Worm (Caenorhabditis elegans) whole organism, late embryonic: ENCODE data around the gene obr-3.

ENCODE experiments used
- ama-1 ChIP-seq: fragments of 150-350 bp; optimal IDR thresholded peaks from 2 replicates; lab custom pipeline; 2014
- ceh-45 ChIP-seq: fragments of 200-800 bp; sonication (Bioruptor generic); IDR thresholded peaks from 2 replicates; pipeline ENCODE4 v1.3.6; 2022; ENCODE audit warnings: missing genetic modification reagents, missing genetic modification characterization, missing compliant biosample characterization
- ceh-6 ChIP-seq: fragments of 200-800 bp; sonication (Bioruptor generic); optimal IDR thresholded peaks from 2 replicates; lab custom pipeline; 2018; ENCODE audit warnings: mild to moderate bottlenecking, missing genetic modification characterization, missing compliant biosample characterization
- hlh-6 ChIP-seq: sonication (generic microtip); optimal IDR thresholded peaks from 2 replicates; lab custom pipeline; 2016; ENCODE audit warnings: missing genotype, missing genetic modification characterization, missing compliant biosample characterization
- lin-11 ChIP-seq: fragments of 200-800 bp; sonication (Bioruptor generic); optimal IDR thresholded peaks from 2 replicates; lab custom pipeline; 2018; ENCODE audit warnings: mild to moderate bottlenecking, missing genetic modification characterization, missing compliant biosample characterization
- mec-3 ChIP-seq: sonication (generic microtip); optimal IDR thresholded peaks from 2 replicates; lab custom pipeline; 2016; ENCODE audit warnings: borderline replicate concordance, missing genetic modification characterization, missing compliant biosample characterization
- nhr-232 ChIP-seq: sonication (generic microtip); optimal IDR thresholded peaks from 2 replicates; lab custom pipeline; 2016; ENCODE audit warnings: missing genetic modification characterization, missing compliant biosample characterization
- pqm-1 ChIP-seq: sonication (generic microtip); optimal IDR thresholded peaks from 2 replicates; lab custom pipeline; 2016; ENCODE audit warnings: missing genetic modification characterization, missing compliant biosample characterization
- sox-2 ChIP-seq: fragments of 200-800 bp; sonication (Bioruptor generic); IDR thresholded peaks from 2 replicates; pipeline ENCODE4 v1.3.6; 2022; ENCODE audit warnings: missing genetic modification reagents, missing genetic modification characterization, missing compliant biosample characterization
- sox-4 ChIP-seq: sonication (generic microtip); optimal IDR thresholded peaks from 2 replicates; lab custom pipeline; 2017; ENCODE audit warnings: mild to moderate bottlenecking, missing genetic modification characterization, inconsistent platforms, missing compliant biosample characterization
- unc-3 ChIP-seq, 2 experiments: fragments of 200-800 bp in 1 of 2; sonication (Bioruptor generic) in 1 of 2; sonication (generic microtip) in 1 of 2; conservative IDR thresholded peaks in 1 of 2; optimal IDR thresholded peaks in 1 of 2; 2 replicates each; pipeline versions ENCODE4 v1.3.6 to Lab custom; 2016 to 2022; ENCODE audit warnings: missing compliant biosample characterization in 2 of 2, missing genetic modification characterization in 2 of 2, missing genetic modification reagents in 1 of 2

DNA sequence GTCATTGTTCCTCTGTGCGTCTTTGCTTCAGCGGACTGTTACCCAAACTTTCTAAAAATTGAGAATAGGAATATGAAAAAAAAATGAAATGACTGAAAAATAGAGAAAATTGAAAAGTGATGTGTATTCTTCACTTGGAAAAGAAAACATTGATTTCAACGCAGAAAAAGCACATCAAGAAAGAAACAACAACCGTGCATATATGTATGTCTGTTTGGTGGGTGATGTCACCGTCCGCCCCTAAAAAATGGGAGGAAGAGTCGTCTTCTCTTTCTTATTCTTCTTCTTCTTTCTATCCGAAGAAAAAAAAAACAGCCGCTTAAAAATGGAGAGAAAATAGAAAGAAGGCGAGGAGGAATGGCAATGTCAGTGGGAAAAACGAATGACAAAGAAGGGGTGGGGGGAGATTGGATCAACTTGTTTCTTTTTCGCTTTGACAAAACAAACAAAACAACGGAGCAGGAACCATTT, 39.1 kb downstream of the obr-3 start, which contains the start of gene nkb-3:
- TF ChIP-seq unc-3 (GFP tag; conservative IDR thresholded peaks at IDR 0.05; lab: Robert Waterston, UW): no peak
- TF ChIP-seq unc-3 (tag; optimal IDR thresholded peaks at IDR 0.05; lab: Kevin White, UChicago): no peak
- no peak for TF ChIP-seq pqm-1 (tag; lab: Kevin White, UChicago)
- no peak for TF ChIP-seq sox-2 (GFP tag; lab: Robert Waterston, UW)
- TF ChIP-seq sox-4 (tag; lab: Kevin White, UChicago): no peak
- TF ChIP-seq ceh-45 (GFP tag; lab: Robert Waterston, UW): no peak
- TF ChIP-seq ama-1 (lab: Kevin White, UChicago): no peak
- TF ChIP-seq ceh-6 (GFP tag; lab: Kevin White, UChicago): no peak
- no peak for TF ChIP-seq hlh-6 (tag; lab: Kevin White, UChicago)
- no peak for TF ChIP-seq mec-3 (tag; lab: Kevin White, UChicago)
- TF ChIP-seq lin-11 (tag; lab: Kevin White, UChicago): no peak
- no peak for TF ChIP-seq nhr-232 (tag; lab: Kevin White, UChicago)
